Worm (Caenorhabditis elegans): ENCODE results near the gene metl-6.

metl-6 gene

DNA sequence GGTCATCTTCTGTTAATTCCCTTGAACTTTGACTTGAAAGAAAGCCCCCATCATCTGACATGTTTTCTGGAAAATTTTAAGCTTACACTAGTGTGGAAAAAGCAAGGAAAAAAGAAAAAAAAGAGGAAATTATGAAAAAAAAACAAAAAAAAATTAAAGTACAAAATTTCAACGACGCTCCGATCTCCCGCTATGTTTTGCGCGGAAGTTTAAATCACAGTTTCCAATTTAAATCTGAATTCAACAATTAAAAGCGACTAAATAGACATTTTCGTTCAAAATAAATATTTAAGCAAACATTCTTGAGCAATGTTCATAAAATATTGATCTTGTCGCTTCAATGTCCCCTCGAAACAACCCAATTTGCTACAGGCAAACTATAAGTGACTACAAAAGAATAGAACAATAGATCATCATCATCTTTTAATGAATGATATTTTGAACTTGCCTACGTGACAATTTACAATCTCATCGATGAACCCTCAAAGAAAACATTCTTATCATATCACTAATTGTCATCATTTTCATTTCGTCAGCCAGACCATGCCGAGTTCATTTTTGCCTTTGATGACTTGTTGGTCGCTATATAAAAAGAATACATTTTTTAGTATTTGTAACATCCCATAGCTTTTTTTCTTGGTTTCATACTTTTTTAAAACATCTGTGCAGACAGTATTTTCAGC, at the start of gene metl-6, which contains the start of gene nit-1:
TSS of gene metl-6 (minus strand) at position 66 of the 683 bp plus-strand sequence.
TSS of gene nit-1 (plus strand) at position 562 of the 683 bp plus-strand sequence.
- TF ChIP-seq skn-1 (tag; optimal IDR thresholded peaks at IDR 0.05) (peak; percentile 91), elt-3 (tag; optimal IDR thresholded peaks at IDR 0.05) (no peak), unc-62 (GFP tag; optimal IDR thresholded peaks at IDR 0.05) (no peak), peb-1 (tag; optimal IDR thresholded peaks at IDR 0.05) (no peak), nhr-129 (tag; optimal IDR thresholded peaks at IDR 0.05) (no peak), zag-1 (tag; optimal IDR thresholded peaks at IDR 0.05) (no peak), dmd-4 (tag; optimal IDR thresholded peaks at IDR 0.05) (no peak), sma-9 (GFP tag; optimal IDR thresholded peaks at IDR 0.05) (peak; percentile 39), sma-9 (tag; optimal IDR thresholded peaks at IDR 0.05) (no peak), alr-1 (tag; optimal IDR thresholded peaks at IDR 0.05) (no peak), snpc-4 (tag; optimal IDR thresholded peaks at IDR 0.05) (no peak), Y55F3AM.14 (GFP tag; optimal IDR thresholded peaks at IDR 0.05) (no peak), mdl-1 (tag; optimal IDR thresholded peaks at IDR 0.05) (no peak), sma-3 (GFP tag; optimal IDR thresholded peaks at IDR 0.05) (no peak), lin-13 (GFP tag; optimal IDR thresholded peaks at IDR 0.05) (no peak), unc-39 (tag; optimal IDR thresholded peaks at IDR 0.05) (no peak), lin-11 (tag; optimal IDR thresholded peaks at IDR 0.05) (no peak), blmp-1 (tag; optimal IDR thresholded peaks at IDR 0.05; ENCODE audit: insufficient read depth) (no peak), nhr-77 (tag; optimal IDR thresholded peaks at IDR 0.05) (no peak), mbf-1 (tag; optimal IDR thresholded peaks at IDR 0.05) (no peak), nhr-6 (tag; optimal IDR thresholded peaks at IDR 0.05) (no peak), ama-1 (optimal IDR thresholded peaks at IDR 0.05) (no peak), nhr-12 (tag; optimal IDR thresholded peaks at IDR 0.05) (no peak), ztf-11 (tag; optimal IDR thresholded peaks at IDR 0.05) (no peak), C34F6.9 (tag; optimal IDR thresholded peaks at IDR 0.05) (no peak), nhr-237 (tag; optimal IDR thresholded peaks at IDR 0.05) (no peak), ztf-4 (tag; optimal IDR thresholded peaks at IDR 0.05) (no peak), nhr-25 (tag; optimal IDR thresholded peaks at IDR 0.05) (no peak), nhr-11 (tag; optimal IDR thresholded peaks at IDR 0.05) (no peak), ceh-16 (tag; optimal IDR thresholded peaks at IDR 0.05) (no peak), nhr-10 (tag; optimal IDR thresholded peaks at IDR 0.05) (no peak), lsy-2 (tag; optimal IDR thresholded peaks at IDR 0.05) (peak in 1 of 2 experiments; percentile 32), unc-55 (GFP tag; optimal IDR thresholded peaks at IDR 0.05) (peak; percentile 37), mab-5 (tag; optimal IDR thresholded peaks at IDR 0.05) (no peak), fos-1 (tag; optimal IDR thresholded peaks at IDR 0.05) (peak; percentile 36), nhr-21 (tag; optimal IDR thresholded peaks at IDR 0.05) (peak; percentile 8), ztf-1 (GFP tag; conservative IDR thresholded peaks at IDR 0.05) (no peak), R02D3.7 (tag; optimal IDR thresholded peaks at IDR 0.05) (no peak), gmeb-1 (tag; optimal IDR thresholded peaks at IDR 0.05) (peak; percentile 76), ZK546.5 (tag; optimal IDR thresholded peaks at IDR 0.05) (no peak), elt-1 (tag; optimal IDR thresholded peaks at IDR 0.05) (no peak), crh-2 (tag; optimal IDR thresholded peaks at IDR 0.05) (no peak)

- TF ChIP-seq lin-13 (GFP tag; optimal IDR thresholded peaks at IDR 0.05) (no peak), fos-1 (tag; optimal IDR thresholded peaks at IDR 0.05) (no peak), R02D3.7 (tag; optimal IDR thresholded peaks at IDR 0.05) (no peak), egl-27 (tag; optimal IDR thresholded peaks at IDR 0.05) (no peak), nhr-25 (tag; optimal IDR thresholded peaks at IDR 0.05) (no peak), nhr-23 (tag; optimal IDR thresholded peaks at IDR 0.05) (no peak), ztf-1 (GFP tag; conservative IDR thresholded peaks at IDR 0.05) (no peak), nhr-129 (tag; optimal IDR thresholded peaks at IDR 0.05) (no peak)
These were observed 48.9 kb upstream of the metl-6 start for ce11 chrIII:3970395-3970794.
